Worm (Caenorhabditis elegans): Measurements from ENCODE around the gene sri-57.

ce11 chrII:2631169-2631568 is 41.1 kb downstream of the sri-57 start, which contains the start of gene D2062.1:
- TF ChIP-seq ztf-29 (GFP tag; IDR thresholded peaks at IDR 0.05) (no peak), med-1 (GFP tag; optimal IDR thresholded peaks at IDR 0.05; ENCODE audit: insufficient read depth) (no peak), ztf-23 (GFP tag; IDR thresholded peaks at IDR 0.05) (no peak)
